Worm (Caenorhabditis elegans): ENCODE data around the gene clec-132.

ce11 chrII:3556584-3556983, 20.3 kb upstream of the clec-132 start:
- TF ChIP-seq ztf-3 (GFP tag; optimal IDR thresholded peaks at IDR 0.05) (no peak), ets-4 (GFP tag; optimal IDR thresholded peaks at IDR 0.05) (no peak), B0261.1 (tag; optimal IDR thresholded peaks at IDR 0.05) (no peak)
